Worm (Caenorhabditis elegans) whole organism, midembryonic: ENCODE data around the gene F35C5.12.

Source experiments
- cog-1 ChIP-seq: sonication (generic microtip); optimal IDR thresholded peaks from 2 replicates; lab custom pipeline; 2016; ENCODE audit warnings: missing genetic modification characterization, missing compliant biosample characterization
- flt-1 ChIP-seq: fragments of 200-800 bp; sonication (Bioruptor generic); IDR thresholded peaks from 2 replicates; pipeline ENCODE4 v1.3.6; 2022; ENCODE audit warnings: missing genetic modification characterization, missing compliant biosample characterization
- ref-1 ChIP-seq: fragments of 200-800 bp; sonication (Bioruptor generic); conservative IDR thresholded peaks from 2 replicates; pipeline ENCODE4 v1.3.6; 2022; ENCODE audit warnings: missing genetic modification reagents, missing genetic modification characterization, missing compliant biosample characterization
- tab-1 ChIP-seq: fragments of 200-800 bp; sonication (Bioruptor generic); IDR thresholded peaks from 2 replicates; pipeline ENCODE4 v1.3.6; 2022; ENCODE audit warnings: missing genetic modification characterization, missing compliant biosample characterization
- ztf-23 ChIP-seq: fragments of 200-800 bp; sonication (Bioruptor generic); IDR thresholded peaks from 2 replicates; pipeline ENCODE4 v1.3.6; 2022; ENCODE audit warnings: missing genetic modification reagents, missing genetic modification characterization, missing compliant biosample characterization
- ztf-29 ChIP-seq: fragments of 200-800 bp; sonication (Bioruptor generic); IDR thresholded peaks from 2 replicates; pipeline ENCODE4 v1.3.6; 2022; ENCODE audit warnings: missing genetic modification reagents, missing genetic modification characterization, missing compliant biosample characterization

DNA sequence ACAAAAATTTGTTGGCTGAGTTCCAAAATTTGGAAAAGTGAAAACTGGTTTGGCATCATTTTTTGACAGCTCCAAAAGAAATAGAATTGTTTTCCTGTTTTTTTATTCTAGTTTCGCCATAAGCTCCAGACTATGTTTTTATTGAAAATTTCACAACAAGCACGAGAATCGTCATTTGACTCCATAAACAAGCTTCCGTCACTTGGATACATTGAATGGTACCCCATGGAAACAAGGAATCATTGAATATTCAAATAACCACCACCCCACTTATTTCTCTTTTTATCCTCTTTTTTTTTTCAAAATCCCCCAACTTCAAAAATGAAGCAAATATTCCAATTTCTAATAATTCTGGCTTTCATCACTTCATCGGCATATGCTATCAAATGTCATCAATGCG lies 5.6 kb downstream of the F35C5.12 start, which contains the start of gene ddn-2:
- TF ChIP-seq ztf-23 (GFP tag; lab: Robert Waterston, UW), result no peak
- no peak for TF ChIP-seq tab-1 (GFP tag; lab: Robert Waterston, UW)
- TF ChIP-seq flt-1, result no peak
- no peak for TF ChIP-seq ref-1 (GFP tag; lab: Robert Waterston, UW)
- TF ChIP-seq cog-1 (tag; lab: Kevin White, UChicago), result no peak
- TF ChIP-seq ztf-29 (GFP tag; lab: Robert Waterston, UW), result no peak
